Fruit fly (Drosophila melanogaster) whole organism, embryonic: ENCODE data around the gene osp.
A peak's percentile ranks its signal among the peaks of the same experiment; 100 is the strongest.

Source experiments
- Blimp-1 ChIP-seq: fragments of 200-800 bp; sonication (Bioruptor generic); optimal IDR thresholded peaks from 3 replicates; lab custom pipeline; 2018; ENCODE audit warnings: missing biosample characterization, missing genetic modification characterization, mild to moderate bottlenecking, moderate library complexity, missing genetic modification reagents
- BtbVII ChIP-seq: fragments of 200-800 bp; sonication (Bioruptor generic); optimal IDR thresholded peaks from 3 replicates; lab custom pipeline; 2017; ENCODE audit warnings: missing biosample characterization, mild to moderate bottlenecking, missing genetic modification characterization
- CG1024 ChIP-seq: fragments of 200-800 bp; sonication (Bioruptor generic); IDR thresholded peaks from 2 replicates; pipeline ENCODE4 v1.3.6; 2022; ENCODE audit warnings: missing biosample characterization, missing genetic modification characterization
- CG10321 ChIP-seq: fragments of 200-800 bp; sonication (Bioruptor generic); IDR thresholded peaks from 2 replicates; pipeline ENCODE4 v1.3.6; 2022; ENCODE audit warnings: missing biosample characterization, missing genetic modification characterization
- CG10462 ChIP-seq: fragments of 200-800 bp; sonication (Bioruptor generic); optimal IDR thresholded peaks from 2 replicates; lab custom pipeline; 2016; ENCODE audit warnings: missing biosample characterization, missing genetic modification characterization
- CG12104 ChIP-seq: fragments of 200-800 bp; sonication (Bioruptor generic); optimal IDR thresholded peaks from 3 replicates; lab custom pipeline; 2016; ENCODE audit warnings: missing biosample characterization, missing genetic modification characterization
- CG15696 ChIP-seq: fragments of 200-800 bp; sonication (Bioruptor generic); optimal IDR thresholded peaks from 2 replicates; lab custom pipeline; 2019; ENCODE audit warnings: missing biosample characterization, mild to moderate bottlenecking, missing genetic modification characterization, moderate library complexity
- CG16779 ChIP-seq: fragments of 200-800 bp; sonication (Bioruptor generic); IDR thresholded peaks from 2 replicates; pipeline ENCODE4 v1.3.6; 2022; ENCODE audit warnings: missing biosample characterization, missing genetic modification characterization
- CG1832 ChIP-seq: fragments of 200-800 bp; sonication (Bioruptor generic); optimal IDR thresholded peaks from 2 replicates; lab custom pipeline; 2017; ENCODE audit warnings: missing biosample characterization, mild to moderate bottlenecking, missing genetic modification characterization, inconsistent platforms
- CG2116 ChIP-seq: fragments of 200-800 bp; sonication (Bioruptor generic); optimal IDR thresholded peaks from 3 replicates; lab custom pipeline; 2018; ENCODE audit warnings: missing biosample characterization, mild to moderate bottlenecking, missing genetic modification characterization
- CG2678 ChIP-seq: fragments of 200-800 bp; sonication (Bioruptor generic); optimal IDR thresholded peaks from 3 replicates; lab custom pipeline; 2019; ENCODE audit warnings: missing biosample characterization, mild to moderate bottlenecking, missing genetic modification characterization, moderate library complexity
- CG4282 ChIP-seq: fragments of 200-800 bp; sonication (Bioruptor generic); optimal IDR thresholded peaks from 2 replicates; lab custom pipeline; 2016; ENCODE audit warnings: missing biosample characterization, missing genetic modification characterization
- CG4404 ChIP-seq: fragments of 200-800 bp; sonication (Bioruptor generic); IDR thresholded peaks from 2 replicates; pipeline ENCODE4 v1.3.6; 2022; ENCODE audit warnings: missing biosample characterization, missing genetic modification characterization
- CG4820 ChIP-seq: fragments of 200-800 bp; sonication (Bioruptor generic); optimal IDR thresholded peaks from 3 replicates; lab custom pipeline; 2016; ENCODE audit warnings: missing biosample characterization, missing genetic modification characterization
- CG4854 ChIP-seq: fragments of 200-800 bp; sonication (Bioruptor generic); optimal IDR thresholded peaks from 2 replicates; lab custom pipeline; 2016; ENCODE audit warnings: missing biosample characterization, missing genetic modification characterization, inconsistent platforms
- CG6272 ChIP-seq: fragments of 200-800 bp; sonication (Bioruptor generic); IDR thresholded peaks from 2 replicates; pipeline ENCODE4 v1.3.6; 2022; ENCODE audit warnings: missing biosample characterization, missing genetic modification characterization
- CG9437 ChIP-seq: fragments of 200-800 bp; sonication (Bioruptor generic); optimal IDR thresholded peaks from 2 replicates; lab custom pipeline; 2018; ENCODE audit warnings: missing biosample characterization, mild to moderate bottlenecking, missing genetic modification characterization
- CG9727 ChIP-seq: fragments of 200-800 bp; sonication (Bioruptor generic); optimal IDR thresholded peaks from 3 replicates; lab custom pipeline; 2017; ENCODE audit warnings: missing biosample characterization, mild to moderate bottlenecking, missing genetic modification characterization
- CTCF ChIP-seq: fragments of 200-800 bp; sonication (Bioruptor generic); optimal IDR thresholded peaks from 2 replicates; lab custom pipeline; 2017; ENCODE audit warnings: missing biosample characterization, mild to moderate bottlenecking, missing genetic modification characterization, moderate library complexity
- Doc2 ChIP-seq: fragments of 200-800 bp; sonication (Bioruptor generic); IDR thresholded peaks from 2 replicates; pipeline ENCODE4 v1.3.6; 2022; ENCODE audit warnings: missing biosample characterization, missing genetic modification characterization
- E2f1 ChIP-seq: fragments of 200-800 bp; sonication (Bioruptor generic); IDR thresholded peaks from 2 replicates; pipeline ENCODE4 v1.3.6; 2022; ENCODE audit warnings: missing biosample characterization, missing genetic modification characterization
- Gsc ChIP-seq: fragments of 200-800 bp; sonication (Bioruptor generic); IDR thresholded peaks from 2 replicates; pipeline ENCODE4 v1.3.6; 2022; ENCODE audit warnings: missing biosample characterization, missing genetic modification characterization
- HLH4C ChIP-seq: fragments of 200-800 bp; sonication (Bioruptor generic); IDR thresholded peaks from 3 replicates; pipeline ENCODE4 v1.3.6; 2022; ENCODE audit warnings: missing biosample characterization, missing genetic modification characterization; ENCODE audit not compliant: partially characterized antibody
- Hr39 ChIP-seq: fragments of >200 bp; optimal IDR thresholded peaks from 2 replicates; lab custom pipeline; 2017
- Max ChIP-seq: fragments of 200-800 bp; sonication (Bioruptor generic); optimal IDR thresholded peaks from 2 replicates; lab custom pipeline; 2016; ENCODE audit warnings: missing biosample characterization, mild to moderate bottlenecking, missing genetic modification characterization
- PHDP ChIP-seq: fragments of 200-800 bp; sonication (Bioruptor generic); optimal IDR thresholded peaks from 3 replicates; lab custom pipeline; 2018; ENCODE audit warnings: missing biosample characterization, mild to moderate bottlenecking, missing genetic modification characterization, moderate library complexity
- Ptx1 ChIP-seq: fragments of 200-800 bp; sonication (Bioruptor generic); IDR thresholded peaks from 2 replicates; pipeline ENCODE4 v1.3.6; 2022; ENCODE audit warnings: missing biosample characterization, missing genetic modification characterization
- Rfx ChIP-seq: fragments of 200-800 bp; sonication (Bioruptor generic); IDR thresholded peaks from 2 replicates; pipeline ENCODE4 v1.3.6; 2022; ENCODE audit warnings: missing biosample characterization, missing genetic modification characterization
- Side ChIP-seq: fragments of 200-800 bp; sonication (Bioruptor generic); optimal IDR thresholded peaks from 2 replicates; lab custom pipeline; 2016; ENCODE audit warnings: missing biosample characterization, missing genetic modification characterization
- Sox100B ChIP-seq: fragments of 200-800 bp; sonication (Bioruptor generic); optimal IDR thresholded peaks from 3 replicates; lab custom pipeline; 2018; ENCODE audit warnings: missing biosample characterization, mild to moderate bottlenecking, missing genetic modification characterization
- amos ChIP-seq: fragments of 200-800 bp; sonication (Bioruptor generic); IDR thresholded peaks from 2 replicates; pipeline ENCODE4 v1.3.6; 2022; ENCODE audit warnings: missing biosample characterization, missing genetic modification characterization; ENCODE audit not compliant: partially characterized antibody
- cas ChIP-seq: fragments of 200-800 bp; sonication (Bioruptor generic); IDR thresholded peaks from 2 replicates; pipeline ENCODE4 v1.3.6; 2022; ENCODE audit warnings: missing biosample characterization, missing genetic modification characterization
- cg ChIP-seq: fragments of 200-800 bp; sonication (Bioruptor generic); optimal IDR thresholded peaks from 3 replicates; lab custom pipeline; 2019; ENCODE audit warnings: missing biosample characterization, mild to moderate bottlenecking, missing genetic modification characterization, moderate library complexity
- chm ChIP-seq: fragments of 200-800 bp; sonication (Bioruptor generic); IDR thresholded peaks from 2 replicates; pipeline ENCODE4 v1.3.6; 2022; ENCODE audit warnings: missing biosample characterization, missing genetic modification characterization
- dysf ChIP-seq: fragments of 200-800 bp; sonication (Bioruptor generic); IDR thresholded peaks from 3 replicates; pipeline ENCODE4 v1.3.6; 2022; ENCODE audit warnings: missing biosample characterization, missing genetic modification characterization
- ems ChIP-seq: fragments of 200-800 bp; sonication (Bioruptor generic); optimal IDR thresholded peaks from 3 replicates; lab custom pipeline; 2016; ENCODE audit warnings: missing biosample characterization, missing genetic modification characterization
- gcm2 ChIP-seq: fragments of 200-800 bp; sonication (Bioruptor generic); optimal IDR thresholded peaks from 2 replicates; lab custom pipeline; 2016; ENCODE audit warnings: missing biosample characterization, missing genetic modification characterization
- insv ChIP-seq, 2 experiments: fragments of 200-800 bp; sonication (Bioruptor generic); optimal IDR thresholded peaks; 3 replicates each; lab custom pipeline; 2016 to 2018; ENCODE audit warnings: missing biosample characterization in 2 of 2, missing genetic modification characterization in 2 of 2
- inv ChIP-seq: fragments of 200-800 bp; sonication (Bioruptor generic); IDR thresholded peaks from 2 replicates; pipeline ENCODE4 v1.3.6; 2022; ENCODE audit warnings: missing biosample characterization, missing genetic modification characterization; ENCODE audit not compliant: partially characterized antibody
- lbe ChIP-seq: fragments of 200-800 bp; sonication (Bioruptor generic); optimal IDR thresholded peaks from 2 replicates; lab custom pipeline; 2016; ENCODE audit warnings: missing biosample characterization, mild to moderate bottlenecking, missing genetic modification characterization
- lmd ChIP-seq: fragments of 200-800 bp; sonication (Bioruptor generic); IDR thresholded peaks from 2 replicates; pipeline ENCODE4 v1.3.6; 2022; ENCODE audit warnings: missing biosample characterization, missing genetic modification characterization
- nerfin-1 ChIP-seq: fragments of 200-800 bp; sonication (Bioruptor generic); optimal IDR thresholded peaks from 3 replicates; lab custom pipeline; 2019; ENCODE audit warnings: missing biosample characterization, mild to moderate bottlenecking, missing genetic modification characterization, moderate library complexity
- oc ChIP-seq: fragments of 200-800 bp; sonication (Bioruptor generic); optimal IDR thresholded peaks from 2 replicates; lab custom pipeline; 2018; ENCODE audit warnings: missing biosample characterization, mild to moderate bottlenecking, missing genetic modification characterization, moderate library complexity
- onecut ChIP-seq: fragments of 200-800 bp; sonication (Bioruptor generic); IDR thresholded peaks from 2 replicates; pipeline ENCODE4 v1.3.6; 2022; ENCODE audit warnings: missing biosample characterization, missing genetic modification characterization
- otp ChIP-seq: fragments of 200-800 bp; sonication (Bioruptor generic); IDR thresholded peaks from 3 replicates; pipeline ENCODE4, ENCODE4 v1.3.6; 2022; ENCODE audit warnings: missing biosample characterization, missing genetic modification characterization
- pfk ChIP-seq: fragments of 200-800 bp; sonication (Bioruptor generic); optimal IDR thresholded peaks from 2 replicates; lab custom pipeline; 2018; ENCODE audit warnings: missing biosample characterization, mild to moderate bottlenecking, missing genetic modification characterization, moderate library complexity
- pnt ChIP-seq: fragments of 200-800 bp; sonication (Bioruptor generic); optimal IDR thresholded peaks from 3 replicates; lab custom pipeline; 2016; ENCODE audit warnings: missing biosample characterization, missing genetic modification characterization
- row ChIP-seq: fragments of 200-800 bp; sonication (Bioruptor generic); IDR thresholded peaks from 3 replicates; pipeline ENCODE4 v1.3.6; 2022; ENCODE audit warnings: missing biosample characterization, missing genetic modification characterization
- sim ChIP-seq: fragments of 200-800 bp; sonication (Bioruptor generic); IDR thresholded peaks from 2 replicates; pipeline ENCODE4 v1.3.6; 2022; ENCODE audit warnings: missing biosample characterization, missing genetic modification characterization
- sisA ChIP-seq: fragments of 200-800 bp; sonication (Bioruptor generic); IDR thresholded peaks from 2 replicates; pipeline ENCODE4 v1.3.6; 2022; ENCODE audit warnings: missing biosample characterization, missing genetic modification characterization
- tin ChIP-seq: fragments of 200-800 bp; sonication (Bioruptor generic); optimal IDR thresholded peaks from 3 replicates; lab custom pipeline; 2016; ENCODE audit warnings: missing biosample characterization, missing genetic modification characterization
- usp ChIP-seq: fragments of >200 bp; optimal IDR thresholded peaks from 2 replicates; lab custom pipeline; 2017; ENCODE audit warnings: missing biosample characterization, missing genetic modification characterization
- vfl ChIP-seq: fragments of 200-800 bp; sonication (Bioruptor generic); optimal IDR thresholded peaks from 2 replicates; lab custom pipeline; 2016; ENCODE audit warnings: missing biosample characterization, missing genetic modification characterization
- yki ChIP-seq: fragments of >200 bp; optimal IDR thresholded peaks from 3 replicates; lab custom pipeline; 2018

The osp gene

dm6 chr2L:14701495-14701894, 12.4 kb upstream of the osp start (continued):
- TF ChIP-seq PHDP: peak; percentile 54
- TF ChIP-seq Blimp-1 (GFP tag; lab: Kevin White, UChicago): peak; percentile 14
- no peak for TF ChIP-seq Rfx (GFP tag; lab: Robert Waterston, UW)
- TF ChIP-seq CTCF (GFP tag; lab: Kevin White, UChicago): no peak
- TF ChIP-seq sim (GFP tag; lab: Robert Waterston, UW): 0 out of 2 replicates have a peak, but pooled peaks have one; percentile 38
- no peak for TF ChIP-seq nerfin-1 (tag; lab: Kevin White, UChicago)
- TF ChIP-seq pnt (GFP tag; lab: Kevin White, UChicago): peak; percentile 42
- TF ChIP-seq amos (GFP tag; lab: Robert Waterston, UW): no peak
- TF ChIP-seq cas (GFP tag; lab: Robert Waterston, UW): no peak
- no peak for TF ChIP-seq CG1832 (GFP tag; lab: Kevin White, UChicago)
- TF ChIP-seq E2f1 (GFP tag; lab: Robert Waterston, UW): no peak
- peak; percentile 61 for TF ChIP-seq CG9727 (GFP tag; lab: Kevin White, UChicago)
- no peak for TF ChIP-seq Gsc (GFP tag; lab: Robert Waterston, UW)
- TF ChIP-seq CG2116 (GFP tag; lab: Kevin White, UChicago): peak; percentile 9
- no peak for TF ChIP-seq insv (GFP tag; optimal IDR thresholded peaks at IDR 0.05; lab: Kevin White, UChicago)
- peak; percentile 75 for TF ChIP-seq oc
- TF ChIP-seq lmd (GFP tag; lab: Robert Waterston, UW): peak; percentile 61
- no peak for TF ChIP-seq CG2678 (tag; lab: Kevin White, UChicago)
- no peak for TF ChIP-seq pfk
- peak; percentile 72 for TF ChIP-seq otp
- TF ChIP-seq gcm2 (GFP tag; lab: Kevin White, UChicago): no peak
- TF ChIP-seq usp (GFP tag; lab: Kevin White, UChicago): no peak
- no peak for TF ChIP-seq inv
- peak; percentile 36 for TF ChIP-seq Max
- no peak for TF ChIP-seq CG16779
- TF ChIP-seq CG9437 (GFP tag; lab: Kevin White, UChicago): peak; percentile 34
- peak; percentile 61 for TF ChIP-seq Ptx1 (GFP tag; lab: Robert Waterston, UW)
- peak; percentile 79 for TF ChIP-seq CG1024 (GFP tag; lab: Robert Waterston, UW)
- TF ChIP-seq Doc2 (GFP tag; lab: Robert Waterston, UW): no peak
- peak; percentile 25 for TF ChIP-seq CG10462 (GFP tag; lab: Kevin White, UChicago)
- peak; percentile 19 for TF ChIP-seq Sox100B (GFP tag; lab: Kevin White, UChicago)
- TF ChIP-seq CG6272 (GFP tag; lab: Robert Waterston, UW): no peak
- peak; percentile 44; the same call in 1 of the 2 replicates for TF ChIP-seq onecut (GFP tag; lab: Robert Waterston, UW)
- no peak for TF ChIP-seq vfl (GFP tag; lab: Kevin White, UChicago)
- peak; percentile 76; the same call in 1 of the 2 replicates for TF ChIP-seq chm (GFP tag; lab: Robert Waterston, UW)
- no peak for TF ChIP-seq cg
- TF ChIP-seq CG4282 (GFP tag; lab: Kevin White, UChicago): no peak
- peak; percentile 66; the same call in 1 of the 3 replicates for TF ChIP-seq dysf (GFP tag; lab: Robert Waterston, UW)
- peak; percentile 15 for TF ChIP-seq ems (GFP tag; lab: Kevin White, UChicago)
- no peak for TF ChIP-seq BtbVII
- TF ChIP-seq CG4854: peak; percentile 44
- TF ChIP-seq CG4820: peak; percentile 72
- no peak for TF ChIP-seq lbe (GFP tag; lab: Kevin White, UChicago)
- no peak for TF ChIP-seq Side (GFP tag; lab: Kevin White, UChicago)
- TF ChIP-seq CG4404 (GFP tag; lab: Robert Waterston, UW): no peak
- no peak for TF ChIP-seq HLH4C (GFP tag; lab: Robert Waterston, UW)
- no peak for TF ChIP-seq CG10321
- TF ChIP-seq sisA: peak; percentile 85
- TF ChIP-seq tin: peak; percentile 73
- TF ChIP-seq CG12104: peak; percentile 3
- peak; percentile 63 for TF ChIP-seq row (GFP tag; lab: Robert Waterston, UW)
- TF ChIP-seq CG15696 (tag; lab: Kevin White, UChicago): no peak
- TF ChIP-seq yki (lab: Kevin White, UChicago): no peak
- no peak for TF ChIP-seq Hr39
